Worm (Caenorhabditis elegans): ENCODE results near the gene fbxc-28.
"Not testable (repeated sequence)": the region's sequence is repeated elsewhere in the genome, so short reads cannot be mapped to it uniquely, and the experiment has no call there.

fbxc-28 gene

DNA sequence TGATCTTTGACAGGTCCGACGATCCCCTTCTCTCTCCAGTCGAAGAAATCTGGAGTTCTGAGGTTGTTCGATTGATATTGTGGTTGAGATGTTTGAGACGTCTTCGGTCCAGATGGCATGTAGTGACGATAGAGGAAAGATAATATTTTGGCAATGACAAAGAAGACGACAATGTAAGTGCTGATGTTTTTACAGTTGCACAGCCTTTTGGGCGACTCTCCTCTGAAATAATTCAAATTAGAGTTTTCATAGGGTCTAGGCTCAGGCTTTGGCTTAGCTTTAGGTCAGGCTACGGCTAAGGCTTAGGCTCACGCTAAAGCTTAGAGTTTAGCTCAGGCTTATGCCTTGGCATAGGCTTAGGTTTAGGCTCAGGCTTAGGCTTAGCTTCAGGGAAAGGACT, 38.3 kb downstream of the fbxc-28 start, which contains the start of gene C32B5.13:
Gene C32B5.13 (minus strand): TSS at position 101 of the 400 bp plus-strand sequence.
- TF ChIP-seq dao-5 (tag; optimal IDR thresholded peaks at IDR 0.05) (no peak), him-1 (tag; optimal IDR thresholded peaks at IDR 0.05) (no peak), W03F9.2 (tag; optimal IDR thresholded peaks at IDR 0.05) (no peak)

DNA sequence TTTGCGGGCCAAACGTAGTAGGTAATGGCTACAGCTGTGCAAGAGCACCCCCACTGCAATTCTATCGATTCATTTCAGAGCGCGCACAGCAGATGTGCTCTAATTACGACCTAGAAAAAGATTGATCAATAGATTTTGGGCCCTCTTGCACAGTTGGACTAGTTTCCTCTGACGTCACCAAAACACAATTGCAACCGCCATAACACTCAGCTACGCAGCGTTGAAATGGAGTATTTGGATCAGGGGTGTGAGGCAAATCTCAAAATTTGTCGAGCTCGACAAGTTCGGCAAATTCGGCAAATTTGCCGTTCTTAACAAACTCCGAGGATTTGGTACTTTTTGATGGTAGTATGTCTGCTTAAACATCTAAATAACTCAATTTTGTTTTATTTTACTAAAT, 43.3 kb downstream of the fbxc-28 start, which contains the start of gene fbxc-18:
Gene fbxc-18 (minus strand): TSS at position 101 of the 400 bp plus-strand sequence.
- not testable (repeated sequence) for TF ChIP-seq W03F9.2, dao-5, him-1 (tag; optimal IDR thresholded peaks at IDR 0.05)

DNA sequence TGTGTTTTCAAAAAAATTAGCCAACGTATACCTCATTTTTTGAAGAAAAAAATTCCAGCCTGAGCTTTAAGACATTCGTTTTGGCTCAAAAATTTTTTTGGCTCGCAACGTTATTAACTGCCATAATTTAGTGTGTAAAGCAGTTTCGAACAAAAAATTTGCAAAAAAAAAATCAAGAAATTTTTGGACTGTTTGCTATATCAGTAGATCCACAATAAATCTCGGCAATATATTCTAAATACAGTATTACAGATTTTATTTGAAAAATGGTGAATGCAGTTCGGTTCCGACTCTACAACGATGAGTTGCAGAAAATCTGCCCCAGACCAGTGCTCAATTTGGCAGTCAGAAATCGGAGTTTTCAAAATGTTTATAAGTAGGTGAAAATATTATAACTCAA, 44.5 kb downstream of the fbxc-28 start, which contains the start of gene C32B5.6:
Gene C32B5.6 (plus strand): TSS at position 301 of the 400 bp plus-strand sequence.
- TF ChIP-seq dao-5, him-1, W03F9.2 (tag; optimal IDR thresholded peaks at IDR 0.05): not testable (repeated sequence)

DNA sequence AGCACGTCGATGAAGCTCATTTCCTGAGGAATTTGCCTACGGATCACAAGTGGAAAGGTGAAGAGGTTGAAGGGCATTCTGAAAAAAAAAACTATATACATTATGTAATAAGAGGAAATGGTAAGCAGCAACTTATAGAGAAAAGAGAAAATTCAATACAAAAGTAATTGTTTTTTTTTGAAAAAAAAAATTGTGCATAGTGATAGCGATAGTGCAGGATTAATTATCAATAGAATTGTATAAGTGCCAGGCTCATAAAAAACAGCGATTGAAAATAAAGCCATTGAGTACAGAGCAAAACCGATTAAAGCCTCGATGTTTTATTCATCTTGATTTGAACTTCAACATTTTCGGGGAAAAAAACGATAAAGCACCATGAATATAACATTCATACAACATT, 49.2 kb downstream of the fbxc-28 start, which contains the start of gene C32B5.15:
Gene C32B5.15 (minus strand): TSS at position 101 of the 400 bp plus-strand sequence.
- no peak for TF ChIP-seq dao-5 (tag; optimal IDR thresholded peaks at IDR 0.05)

DNA sequence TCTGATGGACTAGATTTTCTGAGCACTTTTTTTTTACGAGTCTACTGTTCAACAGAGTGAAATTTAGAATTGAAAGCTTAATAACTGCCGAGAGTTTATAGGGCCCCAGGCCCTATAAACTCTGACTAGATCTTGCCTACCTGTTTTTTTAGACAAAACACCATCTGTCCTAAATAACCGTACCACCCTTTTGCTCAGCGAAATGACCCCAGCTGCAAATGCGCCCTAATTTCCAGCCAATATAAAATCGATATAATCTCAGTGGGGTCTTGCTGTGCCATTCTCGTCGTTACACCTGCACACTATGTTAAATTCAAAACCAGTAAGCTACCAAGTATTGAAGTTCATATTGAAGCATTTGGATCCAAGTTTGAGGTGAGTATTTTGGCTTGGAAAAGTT, 50.4 kb downstream of the fbxc-28 start, which contains the start of gene fbxc-14:
Gene fbxc-14 (plus strand): TSS at position 301 of the 400 bp plus-strand sequence.
- no peak for TF ChIP-seq dao-5 (tag; optimal IDR thresholded peaks at IDR 0.05)
- no peak for TF ChIP-seq him-1 (tag; optimal IDR thresholded peaks at IDR 0.05)
- TF ChIP-seq W03F9.2 (tag; optimal IDR thresholded peaks at IDR 0.05) = no peak

Data from whole organism, L4/young adult.